Worm (Caenorhabditis elegans): ENCODE measurements around the gene pfd-4.

ce11 chrIV:11361409-11361808, 46.4 kb downstream of the pfd-4 start, which contains the start of gene T01G1.4:
- no peak for TF ChIP-seq him-1 (tag; optimal IDR thresholded peaks at IDR 0.05)
- no peak for TF ChIP-seq F23B12.7 (tag; optimal IDR thresholded peaks at IDR 0.05; ENCODE audit: insufficient read depth)
- TF ChIP-seq atf-7 (tag; optimal IDR thresholded peaks at IDR 0.05) = no peak
- TF ChIP-seq tbp1 (GFP tag; optimal IDR thresholded peaks at IDR 0.05) = no peak
